Worm (Caenorhabditis elegans): ENCODE measurements around the gene cdkr-3.

- TF ChIP-seq nhr-237 (tag; optimal IDR thresholded peaks at IDR 0.05) (no peak), fos-1 (tag; optimal IDR thresholded peaks at IDR 0.05) (no peak), unc-39 (tag; optimal IDR thresholded peaks at IDR 0.05) (no peak), lsy-2 (tag; optimal IDR thresholded peaks at IDR 0.05) (no peak), ztf-7 (tag; optimal IDR thresholded peaks at IDR 0.05) (no peak), mdl-1 (tag; optimal IDR thresholded peaks at IDR 0.05) (no peak)
These were observed 35.5 kb upstream of the cdkr-3 start for ce11 chrV:20234439-20234838.

Data from whole organism, L4 larva.